Worm (Caenorhabditis elegans) whole organism, L4 larva: ENCODE measurements around the gene F18E9.3.

Source experiments
- F44E2.7 ChIP-seq: fragments of 200-800 bp; sonication (Bioruptor generic); IDR thresholded peaks from 2 replicates; pipeline ENCODE4 v2.1.2; 2022; ENCODE audit warnings: missing genetic modification characterization, missing compliant biosample characterization
- F49E8.2 ChIP-seq: sonication (generic microtip); optimal IDR thresholded peaks from 2 replicates; lab custom pipeline; 2016; ENCODE audit warnings: missing compliant biosample characterization, mild to moderate bottlenecking, missing genetic modification characterization, borderline replicate concordance
- T20F7.1 ChIP-seq: fragments of 200-800 bp; sonication (Bioruptor generic); optimal IDR thresholded peaks from 2 replicates; lab custom pipeline; 2018; ENCODE audit warnings: mild to moderate bottlenecking, missing genetic modification characterization, missing compliant biosample characterization
- T26A8.4 ChIP-seq: fragments of 200-800 bp; sonication (Bioruptor generic); IDR thresholded peaks from 2 replicates; pipeline ENCODE4 v1.3.6; 2022; ENCODE audit warnings: missing genetic modification characterization, missing compliant biosample characterization
- Y5F2A.4 ChIP-seq: fragments of 200-800 bp; sonication (Bioruptor generic); optimal IDR thresholded peaks from 2 replicates; lab custom pipeline; 2018; ENCODE audit warnings: mild to moderate bottlenecking, missing genetic modification characterization, missing compliant biosample characterization
- aha-1 ChIP-seq: fragments of 150-350 bp; peaks from one replicate; lab custom pipeline; 2014; ENCODE audit warnings: missing biosample characterization, missing genetic modification characterization
- arid-1 ChIP-seq: fragments of 200-800 bp; sonication (Bioruptor generic); conservative IDR thresholded peaks from 2 replicates; pipeline ENCODE4 v1.3.6; 2022; ENCODE audit warnings: missing genetic modification reagents, missing genetic modification characterization, missing compliant biosample characterization
- ceh-20 ChIP-seq: fragments of 200-800 bp; sonication (Bioruptor generic); IDR thresholded peaks from 2 replicates; pipeline ENCODE4 v1.3.6; 2022; ENCODE audit warnings: missing genetic modification reagents, missing genetic modification characterization, missing compliant biosample characterization
- ceh-28 ChIP-seq: fragments of 150-350 bp; optimal IDR thresholded peaks from 2 replicates; lab custom pipeline; 2014; ENCODE audit warnings: missing biosample characterization, missing genetic modification reagents, missing genetic modification characterization
- ceh-82 ChIP-seq: sonication (generic microtip); optimal IDR thresholded peaks from 2 replicates; lab custom pipeline; 2017; ENCODE audit warnings: missing biosample characterization, missing genetic modification characterization
- ces-1 ChIP-seq: fragments of 150-350 bp; sonication (generic microtip); optimal IDR thresholded peaks from 4 replicates; lab custom pipeline; 2014; ENCODE audit warnings: missing biosample characterization, missing genetic modification reagents, missing genetic modification characterization
- cey-2 ChIP-seq: sonication (generic microtip); optimal IDR thresholded peaks from 3 replicates; lab custom pipeline; 2017; ENCODE audit warnings: missing genetic modification characterization, mild to moderate bottlenecking, missing compliant biosample characterization, antibody characterized with exemption, borderline replicate concordance; ENCODE audit not compliant: insufficient read depth
- daf-12 ChIP-seq: fragments of 150-350 bp; optimal IDR thresholded peaks from 2 replicates; lab custom pipeline; 2014; ENCODE audit warnings: missing biosample characterization, missing genetic modification reagents, missing genetic modification characterization
- daf-16 ChIP-seq, 3 experiments: sonication (generic microtip); optimal IDR thresholded peaks; 2 replicates each; lab custom pipeline; 2016 to 2017; ENCODE audit warnings: missing genetic modification characterization in 3 of 3, missing genetic modification reagents in 3 of 3, mild to moderate bottlenecking in 2 of 3, missing compliant biosample characterization in 2 of 3, missing biosample characterization in 1 of 3, moderate library complexity in 1 of 3
- dmd-6 ChIP-seq: fragments of 200-800 bp; sonication (Bioruptor generic); IDR thresholded peaks from 2 replicates; pipeline ENCODE4 v1.3.6; 2022; ENCODE audit warnings: missing genetic modification reagents, missing genetic modification characterization, missing compliant biosample characterization
- dpl-1 ChIP-seq: fragments of 150-350 bp; optimal IDR thresholded peaks from 2 replicates; lab custom pipeline; 2014; ENCODE audit warnings: missing biosample characterization, missing genetic modification reagents, missing genetic modification characterization
- duxl-1 ChIP-seq: sonication (generic microtip); optimal IDR thresholded peaks from 2 replicates; lab custom pipeline; 2016; ENCODE audit warnings: mild to moderate bottlenecking, missing genetic modification characterization, moderate library complexity, missing compliant biosample characterization; ENCODE audit not compliant: poor library complexity
- egl-43 ChIP-seq: fragments of 200-800 bp; sonication (Bioruptor generic); IDR thresholded peaks from 2 replicates; pipeline ENCODE4 v1.3.6; 2022; ENCODE audit warnings: missing genetic modification reagents, missing genetic modification characterization, missing compliant biosample characterization
- hif-1 ChIP-seq, 2 experiments: sonication (generic microtip); optimal IDR thresholded peaks; 2 replicates each; lab custom pipeline; 2016 to 2017; ENCODE audit warnings: missing compliant biosample characterization in 2 of 2, missing genetic modification characterization in 2 of 2, missing genetic modification reagents in 2 of 2, missing genotype in 2 of 2, mild to moderate bottlenecking in 1 of 2
- hlh-11 ChIP-seq: fragments of 200-800 bp; sonication (Bioruptor generic); optimal IDR thresholded peaks from 2 replicates; lab custom pipeline; 2018; ENCODE audit warnings: mild to moderate bottlenecking, missing genetic modification characterization, missing compliant biosample characterization
- hlh-30 ChIP-seq: sonication (generic microtip); optimal IDR thresholded peaks from 2 replicates; lab custom pipeline; 2017; ENCODE audit warnings: antibody characterized with exemption, mild to moderate bottlenecking, missing genetic modification characterization, missing compliant biosample characterization; ENCODE audit not compliant: insufficient read depth
- lim-7 ChIP-seq: fragments of 200-800 bp; sonication (Bioruptor generic); IDR thresholded peaks from 2 replicates; pipeline ENCODE4 v1.3.6; 2022; ENCODE audit warnings: missing genetic modification characterization, missing compliant biosample characterization
- lin-1 ChIP-seq: fragments of 200-800 bp; sonication (Bioruptor generic); IDR thresholded peaks from 2 replicates; pipeline ENCODE4 v1.3.6; 2022; ENCODE audit warnings: missing genetic modification reagents, missing genetic modification characterization, missing compliant biosample characterization
- lin-38 ChIP-seq: fragments of 200-800 bp; sonication (Bioruptor generic); IDR thresholded peaks from 2 replicates; pipeline ENCODE4 v1.3.6; 2022; ENCODE audit warnings: missing genetic modification reagents, missing genetic modification characterization, missing compliant biosample characterization
- lsy-2 ChIP-seq, 2 experiments: fragments of 150-350 bp in 1 of 2; sonication (generic microtip) in 1 of 2; optimal IDR thresholded peaks; 2 replicates each; lab custom pipeline; 2014 to 2017; ENCODE audit warnings: missing biosample characterization in 2 of 2, missing genetic modification characterization in 2 of 2
- madf-5 ChIP-seq, 2 experiments: fragments of 200-800 bp; sonication (Bioruptor generic); IDR thresholded peaks; 2 replicates each; pipeline ENCODE4 v1.3.6; 2022; ENCODE audit warnings: missing compliant biosample characterization in 2 of 2, missing genetic modification characterization in 2 of 2
- mdl-1 ChIP-seq, 2 experiments: fragments of 150-350 bp in 1 of 2; sonication (generic microtip) in 1 of 2; optimal IDR thresholded peaks; 2 replicates each; lab custom pipeline; 2014 to 2017; ENCODE audit warnings: missing biosample characterization in 2 of 2, missing genetic modification characterization in 2 of 2
- mep-1 ChIP-seq: fragments of 150-350 bp; sonication (generic microtip); optimal IDR thresholded peaks from 3 replicates; lab custom pipeline; 2014; ENCODE audit warnings: missing biosample characterization, missing genetic modification characterization
- mes-2 ChIP-seq: sonication (generic microtip); optimal IDR thresholded peaks from 2 replicates; lab custom pipeline; 2016; ENCODE audit warnings: missing genotype, mild to moderate bottlenecking, missing genetic modification characterization, missing compliant biosample characterization; ENCODE audit not compliant: poor library complexity, severe bottlenecking
- mxl-2 ChIP-seq: fragments of 200-800 bp; sonication (Bioruptor generic); conservative IDR thresholded peaks from 2 replicates; pipeline ENCODE4 v1.3.6; 2022; ENCODE audit warnings: missing genetic modification reagents, missing genetic modification characterization, missing compliant biosample characterization
- nhr-102 ChIP-seq: sonication (generic microtip); optimal IDR thresholded peaks from 2 replicates; lab custom pipeline; 2016; ENCODE audit warnings: mild to moderate bottlenecking, missing genetic modification characterization, moderate library complexity, missing compliant biosample characterization
- nhr-11 ChIP-seq: fragments of 150-350 bp; optimal IDR thresholded peaks from 2 replicates; lab custom pipeline; 2014; ENCODE audit warnings: missing biosample characterization, missing genetic modification characterization
- nhr-25 ChIP-seq: sonication (generic microtip); optimal IDR thresholded peaks from 2 replicates; lab custom pipeline; 2017; ENCODE audit warnings: missing genetic modification characterization, mild to moderate bottlenecking, missing compliant biosample characterization, antibody characterized with exemption, moderate library complexity, borderline replicate concordance; ENCODE audit not compliant: insufficient read depth
- nhr-28 ChIP-seq: fragments of 150-350 bp; optimal IDR thresholded peaks from 2 replicates; lab custom pipeline; 2014; ENCODE audit warnings: missing biosample characterization, missing genetic modification characterization
- nhr-48 ChIP-seq: sonication (generic microtip); optimal IDR thresholded peaks from 2 replicates; lab custom pipeline; 2016; ENCODE audit warnings: mild to moderate bottlenecking, missing genetic modification characterization, missing compliant biosample characterization
- nhr-6 ChIP-seq: fragments of 150-350 bp; optimal IDR thresholded peaks from 2 replicates; lab custom pipeline; 2014; ENCODE audit warnings: missing biosample characterization, missing genetic modification characterization
- nhr-77 ChIP-seq: fragments of 150-350 bp; optimal IDR thresholded peaks from 2 replicates; lab custom pipeline; 2014; ENCODE audit warnings: missing biosample characterization, missing genetic modification characterization
- pha-4 ChIP-seq, 2 experiments: fragments of 150-350 bp in 1 of 2; fragments of 200-800 bp in 1 of 2; sonication (Bioruptor generic) in 1 of 2; IDR thresholded peaks in 1 of 2; optimal IDR thresholded peaks in 1 of 2; 2 replicates each; pipeline versions ENCODE4 v1.3.6 to Lab custom; 2014 to 2022; ENCODE audit warnings: missing genetic modification characterization in 2 of 2, missing genetic modification reagents in 2 of 2, missing biosample characterization in 1 of 2, missing compliant biosample characterization in 1 of 2
- php-3 ChIP-seq: fragments of 200-800 bp; sonication (Bioruptor generic); IDR thresholded peaks from 2 replicates; pipeline ENCODE4 v1.3.6; 2022; ENCODE audit warnings: missing genetic modification reagents, missing genetic modification characterization, missing compliant biosample characterization
- pqm-1 ChIP-seq: sonication (generic microtip); optimal IDR thresholded peaks from 2 replicates; lab custom pipeline; 2017; ENCODE audit warnings: missing biosample characterization, missing genetic modification characterization
- rbr-2 ChIP-seq: sonication (generic microtip); optimal IDR thresholded peaks from 2 replicates; lab custom pipeline; 2016; ENCODE audit warnings: missing genotype, missing genetic modification characterization, missing compliant biosample characterization
- sdz-12 ChIP-seq: fragments of 200-800 bp; sonication (Bioruptor generic); optimal IDR thresholded peaks from 2 replicates; lab custom pipeline; 2018; ENCODE audit warnings: mild to moderate bottlenecking, missing genetic modification characterization, missing compliant biosample characterization
- set-16 ChIP-seq: fragments of 200-800 bp; sonication (Bioruptor generic); IDR thresholded peaks from 2 replicates; pipeline ENCODE4 v1.3.6; 2022; ENCODE audit warnings: missing genetic modification reagents, missing genetic modification characterization, missing compliant biosample characterization
- skn-1 ChIP-seq: fragments of 150-350 bp; optimal IDR thresholded peaks from 2 replicates; lab custom pipeline; 2014; ENCODE audit warnings: missing biosample characterization, missing genetic modification characterization
- snpc-4 ChIP-seq: fragments of 150-350 bp; optimal IDR thresholded peaks from 2 replicates; lab custom pipeline; 2014; ENCODE audit warnings: missing biosample characterization, missing genetic modification characterization
- spr-1 ChIP-seq: sonication (generic microtip); optimal IDR thresholded peaks from 2 replicates; lab custom pipeline; 2016; ENCODE audit warnings: mild to moderate bottlenecking, missing genetic modification characterization, missing compliant biosample characterization
- tra-1 ChIP-seq: fragments of 200-800 bp; sonication (Bioruptor generic); IDR thresholded peaks from 2 replicates; pipeline ENCODE4 v1.3.6; 2022; ENCODE audit warnings: missing genetic modification reagents, missing genetic modification characterization, missing compliant biosample characterization
- ztf-11 ChIP-seq: fragments of 150-350 bp; optimal IDR thresholded peaks from 2 replicates; lab custom pipeline; 2014; ENCODE audit warnings: missing biosample characterization, missing genetic modification characterization

Gene F18E9.3

DNA sequence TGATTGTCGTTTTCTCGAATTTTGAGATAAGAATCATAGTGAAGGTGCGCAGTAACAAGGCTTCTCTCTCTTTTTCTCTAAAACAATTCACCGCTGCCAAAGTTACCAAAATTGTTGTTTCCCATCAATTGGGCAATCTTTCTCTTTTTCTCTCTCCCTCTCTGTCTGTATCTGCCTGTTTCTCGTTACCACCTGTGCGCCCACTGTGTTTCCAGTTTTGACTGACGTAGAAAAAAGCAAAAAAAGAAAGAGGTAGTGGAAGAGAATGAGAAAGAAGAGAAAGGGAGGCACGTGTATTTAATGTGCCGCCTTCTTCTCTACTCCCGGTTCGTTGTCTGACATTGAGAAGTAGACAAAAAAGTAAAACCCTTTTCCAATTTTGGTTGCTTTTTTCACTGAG lies 35.8 kb upstream of the F18E9.3 start:
- TF ChIP-seq lin-38 (GFP tag; lab: Robert Waterston, UW): peak; percentile 23; the same call in 1 of the 2 replicates
- TF ChIP-seq dpl-1 (GFP tag; lab: Kevin White, UChicago): peak; percentile 23
- peak; percentile 94 for TF ChIP-seq hlh-11 (tag; lab: Kevin White, UChicago)
- TF ChIP-seq mes-2 (tag; lab: Kevin White, UChicago): peak; percentile 57
- no peak for TF ChIP-seq daf-16 (GFP tag; optimal IDR thresholded peaks at IDR 0.05; lab: Kevin White, UChicago)
- TF ChIP-seq daf-16 (tag; optimal IDR thresholded peaks at IDR 0.05; lab: Kevin White, UChicago): peak; percentile 75
- 0 out of 2 replicates have a peak, but pooled peaks have one; percentile 8 for TF ChIP-seq set-16
- TF ChIP-seq rbr-2 (tag; lab: Kevin White, UChicago): peak; percentile 31
- peak; percentile 75 for TF ChIP-seq mep-1 (tag; lab: Kevin White, UChicago)
- TF ChIP-seq skn-1: no peak
- peak in 1 of 2 experiments; percentile 72 for TF ChIP-seq hif-1 (tag; optimal IDR thresholded peaks at IDR 0.05; lab: Kevin White, UChicago)
- TF ChIP-seq arid-1 (GFP tag; lab: Robert Waterston, UW): 0 out of 2 replicates have a peak, but pooled peaks have one; percentile 24
- TF ChIP-seq snpc-4: no peak
- no peak for TF ChIP-seq F44E2.7 (GFP tag; lab: Robert Waterston, UW)
- TF ChIP-seq dmd-6 (GFP tag; lab: Robert Waterston, UW): peak; percentile 90
- TF ChIP-seq pha-4 (GFP tag; IDR thresholded peaks at IDR 0.05; lab: Robert Waterston, UW): peak; percentile 41; the same call in 1 of the 2 replicates
- no peak for TF ChIP-seq pha-4 (tag; optimal IDR thresholded peaks at IDR 0.05; lab: Kevin White, UChicago)
- TF ChIP-seq nhr-102: peak; percentile 53
- no peak for TF ChIP-seq ceh-82 (tag; lab: Kevin White, UChicago)
- TF ChIP-seq nhr-25 (tag; lab: Kevin White, UChicago): no peak
- TF ChIP-seq ces-1 (GFP tag; lab: Kevin White, UChicago): no peak
- TF ChIP-seq nhr-77 (tag; lab: Kevin White, UChicago): peak; percentile 81
- no peak for TF ChIP-seq Y5F2A.4 (GFP tag; lab: Kevin White, UChicago)
- peak; percentile 12 for TF ChIP-seq pqm-1
- peak; percentile 71 for TF ChIP-seq T26A8.4 (GFP tag; lab: Robert Waterston, UW)
- TF ChIP-seq lsy-2 (tag; optimal IDR thresholded peaks at IDR 0.05; lab: Kevin White, UChicago): peak; percentile 37 to 59
- TF ChIP-seq egl-43 (GFP tag; lab: Robert Waterston, UW): no peak
- TF ChIP-seq php-3: no peak
- TF ChIP-seq nhr-28 (tag; lab: Kevin White, UChicago): peak; percentile 92
- TF ChIP-seq hlh-30 (tag; lab: Kevin White, UChicago): peak; percentile 84
- peak; percentile 71 for TF ChIP-seq nhr-48 (tag; lab: Kevin White, UChicago)
- no peak for TF ChIP-seq lim-7 (GFP tag; lab: Robert Waterston, UW)
- peak; percentile 81 for TF ChIP-seq mxl-2 (GFP tag; lab: Robert Waterston, UW)
- 0 out of 2 replicates have a peak, but pooled peaks have one; percentile 18 for TF ChIP-seq lin-1 (GFP tag; lab: Robert Waterston, UW)
- TF ChIP-seq F49E8.2 (tag; lab: Kevin White, UChicago): no peak
- TF ChIP-seq duxl-1 (tag; lab: Kevin White, UChicago): no peak
- 0 out of 2 replicates have a peak, but pooled peaks have one; percentile 31 for TF ChIP-seq ceh-20 (GFP tag; lab: Robert Waterston, UW)
- TF ChIP-seq madf-5 (GFP tag; IDR thresholded peaks at IDR 0.05; lab: Robert Waterston, UW): no peak
- TF ChIP-seq ztf-11 (tag; lab: Kevin White, UChicago): no peak
- TF ChIP-seq mdl-1 (tag; optimal IDR thresholded peaks at IDR 0.05; lab: Kevin White, UChicago): peak; percentile 54 to 95
- peak; percentile 88 for TF ChIP-seq tra-1 (GFP tag; lab: Robert Waterston, UW)
- no peak for TF ChIP-seq sdz-12 (GFP tag; lab: Kevin White, UChicago)
- TF ChIP-seq T20F7.1 (GFP tag; lab: Kevin White, UChicago): peak; percentile 36
- TF ChIP-seq ceh-28: no peak
- peak; percentile 78 for TF ChIP-seq nhr-6 (tag; lab: Kevin White, UChicago)
- peak; percentile 91 for TF ChIP-seq aha-1 (tag; lab: Kevin White, UChicago)
- TF ChIP-seq spr-1 (tag; lab: Kevin White, UChicago): peak; percentile 21
- peak; percentile 33 for TF ChIP-seq nhr-11 (tag; lab: Kevin White, UChicago)
- TF ChIP-seq cey-2: peak; percentile 65
- TF ChIP-seq daf-12 (tag; lab: Kevin White, UChicago): no peak
